Worm (Caenorhabditis elegans) whole organism, L4 larva: ENCODE data around the gene cgr-1.

Source experiments
- D1046.2 ChIP-seq: fragments of 200-800 bp; sonication (Bioruptor generic); IDR thresholded peaks from 2 replicates; pipeline ENCODE4 v1.3.6; 2022; ENCODE audit warnings: missing genetic modification characterization, missing compliant biosample characterization
- F10B5.3 ChIP-seq: sonication (generic microtip); optimal IDR thresholded peaks from 2 replicates; lab custom pipeline; 2016; ENCODE audit warnings: mild to moderate bottlenecking, missing genetic modification characterization, missing compliant biosample characterization
- F37D6.2 ChIP-seq: sonication (generic microtip); optimal IDR thresholded peaks from 2 replicates; lab custom pipeline; 2016; ENCODE audit warnings: mild to moderate bottlenecking, missing genetic modification characterization, missing compliant biosample characterization
- F49E8.2 ChIP-seq: sonication (generic microtip); optimal IDR thresholded peaks from 2 replicates; lab custom pipeline; 2016; ENCODE audit warnings: missing compliant biosample characterization, mild to moderate bottlenecking, missing genetic modification characterization, borderline replicate concordance
- T20F7.1 ChIP-seq: fragments of 200-800 bp; sonication (Bioruptor generic); optimal IDR thresholded peaks from 2 replicates; lab custom pipeline; 2018; ENCODE audit warnings: mild to moderate bottlenecking, missing genetic modification characterization, missing compliant biosample characterization
- T26A8.4 ChIP-seq: fragments of 200-800 bp; sonication (Bioruptor generic); IDR thresholded peaks from 2 replicates; pipeline ENCODE4 v1.3.6; 2022; ENCODE audit warnings: missing genetic modification characterization, missing compliant biosample characterization
- Y48G9A.11 ChIP-seq: fragments of 200-800 bp; sonication (Bioruptor generic); IDR thresholded peaks from 2 replicates; pipeline ENCODE4 v1.3.6; 2022; ENCODE audit warnings: missing genetic modification reagents, missing genetic modification characterization, missing compliant biosample characterization
- Y5F2A.4 ChIP-seq: fragments of 200-800 bp; sonication (Bioruptor generic); optimal IDR thresholded peaks from 2 replicates; lab custom pipeline; 2018; ENCODE audit warnings: mild to moderate bottlenecking, missing genetic modification characterization, missing compliant biosample characterization
- Y75B8A.6 ChIP-seq: fragments of 200-800 bp; sonication (Bioruptor generic); IDR thresholded peaks from 2 replicates; pipeline ENCODE4 v1.3.6; 2022; ENCODE audit warnings: missing genetic modification reagents, missing genetic modification characterization, missing compliant biosample characterization
- ZK546.5 ChIP-seq, 2 experiments: sonication (generic microtip); optimal IDR thresholded peaks; 2 replicates each; lab custom pipeline; 2017; ENCODE audit warnings: missing biosample characterization in 2 of 2, missing genetic modification characterization in 2 of 2
- aha-1 ChIP-seq: fragments of 150-350 bp; peaks from one replicate; lab custom pipeline; 2014; ENCODE audit warnings: missing biosample characterization, missing genetic modification characterization
- aly-2 ChIP-seq: sonication (generic microtip); optimal IDR thresholded peaks from 2 replicates; lab custom pipeline; 2018; ENCODE audit warnings: missing biosample characterization, missing genetic modification characterization
- ama-1 ChIP-seq: fragments of 150-350 bp; optimal IDR thresholded peaks from 2 replicates; lab custom pipeline; 2014; ENCODE audit warnings: inconsistent platforms, mixed read lengths
- ceh-44 ChIP-seq: fragments of 200-800 bp; sonication (Bioruptor generic); IDR thresholded peaks from 2 replicates; pipeline ENCODE4 v1.3.6; 2022; ENCODE audit warnings: missing genetic modification reagents, missing genetic modification characterization, missing compliant biosample characterization
- ces-1 ChIP-seq: fragments of 150-350 bp; sonication (generic microtip); optimal IDR thresholded peaks from 4 replicates; lab custom pipeline; 2014; ENCODE audit warnings: missing biosample characterization, missing genetic modification reagents, missing genetic modification characterization
- ctbp-1 ChIP-seq: fragments of 200-800 bp; sonication (Bioruptor generic); IDR thresholded peaks from 2 replicates; pipeline ENCODE4 v1.3.6; 2022; ENCODE audit warnings: missing genetic modification reagents, missing genetic modification characterization, missing compliant biosample characterization
- daf-12 ChIP-seq: fragments of 150-350 bp; optimal IDR thresholded peaks from 2 replicates; lab custom pipeline; 2014; ENCODE audit warnings: missing biosample characterization, missing genetic modification reagents, missing genetic modification characterization
- daf-16 ChIP-seq, 3 experiments: sonication (generic microtip); optimal IDR thresholded peaks; 2 replicates each; lab custom pipeline; 2016 to 2017; ENCODE audit warnings: missing genetic modification characterization in 3 of 3, missing genetic modification reagents in 3 of 3, mild to moderate bottlenecking in 2 of 3, missing compliant biosample characterization in 2 of 3, missing biosample characterization in 1 of 3, moderate library complexity in 1 of 3
- daf-8 ChIP-seq: fragments of 200-800 bp; sonication (Bioruptor generic); IDR thresholded peaks from 2 replicates; pipeline ENCODE4 v1.3.6; 2022; ENCODE audit warnings: missing genetic modification characterization, missing compliant biosample characterization
- dmd-9 ChIP-seq: fragments of 200-800 bp; sonication (Bioruptor generic); IDR thresholded peaks from 2 replicates; pipeline ENCODE4 v1.3.6; 2022; ENCODE audit warnings: missing genetic modification reagents, missing genetic modification characterization, missing compliant biosample characterization
- dve-1 ChIP-seq: sonication (generic microtip); optimal IDR thresholded peaks from 2 replicates; lab custom pipeline; 2017; ENCODE audit warnings: antibody characterized with exemption, mild to moderate bottlenecking, missing genetic modification characterization, missing compliant biosample characterization; ENCODE audit not compliant: insufficient read depth
- fos-1 ChIP-seq: fragments of 150-350 bp; optimal IDR thresholded peaks from 2 replicates; lab custom pipeline; 2014; ENCODE audit warnings: missing biosample characterization, missing genetic modification characterization
- hif-1 ChIP-seq, 2 experiments: sonication (generic microtip); optimal IDR thresholded peaks; 2 replicates each; lab custom pipeline; 2016 to 2017; ENCODE audit warnings: missing compliant biosample characterization in 2 of 2, missing genetic modification characterization in 2 of 2, missing genetic modification reagents in 2 of 2, missing genotype in 2 of 2, mild to moderate bottlenecking in 1 of 2
- lin-1 ChIP-seq: fragments of 200-800 bp; sonication (Bioruptor generic); IDR thresholded peaks from 2 replicates; pipeline ENCODE4 v1.3.6; 2022; ENCODE audit warnings: missing genetic modification reagents, missing genetic modification characterization, missing compliant biosample characterization
- lin-13 ChIP-seq: fragments of 150-350 bp; optimal IDR thresholded peaks from 2 replicates; lab custom pipeline; 2014; ENCODE audit warnings: missing biosample characterization, missing genetic modification reagents, missing genetic modification characterization
- lin-15B ChIP-seq: fragments of 150-350 bp; sonication (generic microtip); optimal IDR thresholded peaks from 3 replicates; lab custom pipeline; 2014; ENCODE audit warnings: missing biosample characterization, missing genetic modification characterization
- lin-29 ChIP-seq: fragments of 200-800 bp; sonication (Bioruptor generic); IDR thresholded peaks from 2 replicates; pipeline ENCODE4 v1.3.6; 2022; ENCODE audit warnings: missing genetic modification reagents, missing genetic modification characterization, missing compliant biosample characterization
- lin-38 ChIP-seq: fragments of 200-800 bp; sonication (Bioruptor generic); IDR thresholded peaks from 2 replicates; pipeline ENCODE4 v1.3.6; 2022; ENCODE audit warnings: missing genetic modification reagents, missing genetic modification characterization, missing compliant biosample characterization
- lin-39 ChIP-seq: fragments of 150-350 bp; optimal IDR thresholded peaks from 2 replicates; lab custom pipeline; 2014; ENCODE audit warnings: missing biosample characterization, missing genetic modification reagents, missing genetic modification characterization
- madf-5 ChIP-seq, 2 experiments: fragments of 200-800 bp; sonication (Bioruptor generic); IDR thresholded peaks; 2 replicates each; pipeline ENCODE4 v1.3.6; 2022; ENCODE audit warnings: missing compliant biosample characterization in 2 of 2, missing genetic modification characterization in 2 of 2
- madf-9 ChIP-seq: fragments of 200-800 bp; sonication (Bioruptor generic); conservative IDR thresholded peaks from 2 replicates; pipeline ENCODE4 v1.3.6; 2022; ENCODE audit warnings: missing genetic modification reagents, missing genetic modification characterization, missing compliant biosample characterization
- mdl-1 ChIP-seq, 2 experiments: fragments of 150-350 bp in 1 of 2; sonication (generic microtip) in 1 of 2; optimal IDR thresholded peaks; 2 replicates each; lab custom pipeline; 2014 to 2017; ENCODE audit warnings: missing biosample characterization in 2 of 2, missing genetic modification characterization in 2 of 2
- mes-2 ChIP-seq: sonication (generic microtip); optimal IDR thresholded peaks from 2 replicates; lab custom pipeline; 2016; ENCODE audit warnings: missing genotype, mild to moderate bottlenecking, missing genetic modification characterization, missing compliant biosample characterization; ENCODE audit not compliant: poor library complexity, severe bottlenecking
- nhr-237 ChIP-seq: sonication (generic microtip); optimal IDR thresholded peaks from 2 replicates; lab custom pipeline; 2017; ENCODE audit warnings: missing biosample characterization, missing genetic modification characterization
- nhr-41 ChIP-seq: fragments of 200-800 bp; sonication (Bioruptor generic); IDR thresholded peaks from 2 replicates; pipeline ENCODE4 v1.3.6; 2022; ENCODE audit warnings: missing genetic modification reagents, missing genetic modification characterization, missing compliant biosample characterization
- nhr-48 ChIP-seq: sonication (generic microtip); optimal IDR thresholded peaks from 2 replicates; lab custom pipeline; 2016; ENCODE audit warnings: mild to moderate bottlenecking, missing genetic modification characterization, missing compliant biosample characterization
- nhr-6 ChIP-seq: fragments of 150-350 bp; optimal IDR thresholded peaks from 2 replicates; lab custom pipeline; 2014; ENCODE audit warnings: missing biosample characterization, missing genetic modification characterization
- pqm-1 ChIP-seq: sonication (generic microtip); optimal IDR thresholded peaks from 2 replicates; lab custom pipeline; 2017; ENCODE audit warnings: missing biosample characterization, missing genetic modification characterization
- rbr-2 ChIP-seq: sonication (generic microtip); optimal IDR thresholded peaks from 2 replicates; lab custom pipeline; 2016; ENCODE audit warnings: missing genotype, missing genetic modification characterization, missing compliant biosample characterization
- sdz-12 ChIP-seq: fragments of 200-800 bp; sonication (Bioruptor generic); optimal IDR thresholded peaks from 2 replicates; lab custom pipeline; 2018; ENCODE audit warnings: mild to moderate bottlenecking, missing genetic modification characterization, missing compliant biosample characterization
- set-16 ChIP-seq: fragments of 200-800 bp; sonication (Bioruptor generic); IDR thresholded peaks from 2 replicates; pipeline ENCODE4 v1.3.6; 2022; ENCODE audit warnings: missing genetic modification reagents, missing genetic modification characterization, missing compliant biosample characterization
- snpc-1.2 ChIP-seq: fragments of 200-800 bp; sonication (Bioruptor generic); IDR thresholded peaks from 2 replicates; pipeline ENCODE4 v1.3.6; 2022; ENCODE audit warnings: missing genetic modification reagents, missing genetic modification characterization, missing compliant biosample characterization
- spr-1 ChIP-seq: sonication (generic microtip); optimal IDR thresholded peaks from 2 replicates; lab custom pipeline; 2016; ENCODE audit warnings: mild to moderate bottlenecking, missing genetic modification characterization, missing compliant biosample characterization
- tag-97 ChIP-seq: fragments of 200-800 bp; sonication (Bioruptor generic); IDR thresholded peaks from 2 replicates; pipeline ENCODE4 v1.3.6; 2022; ENCODE audit warnings: missing genetic modification characterization, missing compliant biosample characterization
- unc-39 ChIP-seq: sonication (generic microtip); optimal IDR thresholded peaks from 2 replicates; lab custom pipeline; 2017; ENCODE audit warnings: missing biosample characterization, missing genetic modification characterization
- unc-62 ChIP-seq, 3 experiments: fragments of 150-350 bp in 1 of 3; sonication (generic microtip); optimal IDR thresholded peaks in 2 of 3; peaks in 1 of 3; 1 replicate in 1 of 3; 2 replicates in 2 of 3; lab custom pipeline; 2014 to 2017; ENCODE audit warnings: missing biosample characterization in 3 of 3, missing genetic modification characterization in 3 of 3, missing genetic modification reagents in 3 of 3, missing genotype in 1 of 3
- vab-7 ChIP-seq: fragments of 200-800 bp; sonication (Bioruptor generic); IDR thresholded peaks from 2 replicates; pipeline ENCODE4 v1.3.6; 2022; ENCODE audit warnings: missing genetic modification reagents, missing genetic modification characterization, missing compliant biosample characterization
- zag-1 ChIP-seq: fragments of 150-350 bp; optimal IDR thresholded peaks from 2 replicates; lab custom pipeline; 2014; ENCODE audit warnings: missing biosample characterization, missing genetic modification characterization
- zfp-3 ChIP-seq: fragments of 200-800 bp; sonication (Bioruptor generic); conservative IDR thresholded peaks from 2 replicates; pipeline ENCODE4 v1.3.6; 2022; ENCODE audit warnings: missing genetic modification reagents, missing genetic modification characterization, missing compliant biosample characterization
- zip-2 ChIP-seq: fragments of 150-350 bp; optimal IDR thresholded peaks from 2 replicates; lab custom pipeline; 2014; ENCODE audit warnings: missing biosample characterization, missing genetic modification characterization
- ztf-7 ChIP-seq: fragments of 150-350 bp; optimal IDR thresholded peaks from 2 replicates; lab custom pipeline; 2014; ENCODE audit warnings: missing biosample characterization, missing genetic modification characterization

Gene cgr-1

ce11 chrX:3631550-3631949 is 31.3 kb upstream of the cgr-1 start (continued):
- TF ChIP-seq snpc-1.2, result peak; percentile 13; the same call in 1 of the 2 replicates
- TF ChIP-seq nhr-41 (GFP tag; lab: Robert Waterston, UW), result peak; percentile 53; the same call in 1 of the 2 replicates
- no peak for TF ChIP-seq lin-1 (GFP tag; lab: Robert Waterston, UW)
- no peak for TF ChIP-seq rbr-2 (tag; lab: Kevin White, UChicago)
- TF ChIP-seq daf-8 (GFP tag; lab: Robert Waterston, UW), result no peak
- TF ChIP-seq dve-1, result no peak
- TF ChIP-seq spr-1, result no peak
- no peak for TF ChIP-seq nhr-6 (tag; lab: Kevin White, UChicago)
- no peak for TF ChIP-seq F10B5.3
- TF ChIP-seq ces-1 (GFP tag; lab: Kevin White, UChicago), result no peak
- TF ChIP-seq Y48G9A.11 (GFP tag; lab: Robert Waterston, UW), result peak; percentile 56
- TF ChIP-seq ctbp-1 (GFP tag; lab: Robert Waterston, UW), result no peak
- TF ChIP-seq mdl-1 (tag; optimal IDR thresholded peaks at IDR 0.05; lab: Kevin White, UChicago), result no peak
- TF ChIP-seq unc-39 (tag; lab: Kevin White, UChicago), result no peak
- TF ChIP-seq lin-38 (GFP tag; lab: Robert Waterston, UW), result no peak
- no peak for TF ChIP-seq set-16
- peak; percentile 49 for TF ChIP-seq vab-7
- no peak for TF ChIP-seq ZK546.5 (tag; optimal IDR thresholded peaks at IDR 0.05; lab: Kevin White, UChicago)
- TF ChIP-seq daf-16 (GFP tag; optimal IDR thresholded peaks at IDR 0.05; lab: Kevin White, UChicago), result no peak
- no peak for TF ChIP-seq daf-16 (tag; optimal IDR thresholded peaks at IDR 0.05; lab: Kevin White, UChicago)
- TF ChIP-seq nhr-48, result no peak
- no peak for TF ChIP-seq F49E8.2 (tag; lab: Kevin White, UChicago)
- no peak for TF ChIP-seq zag-1 (tag; lab: Kevin White, UChicago)
- no peak for TF ChIP-seq lin-13 (GFP tag; lab: Kevin White, UChicago)
- no peak for TF ChIP-seq daf-12 (tag; lab: Kevin White, UChicago)
- TF ChIP-seq lin-29, result no peak
- TF ChIP-seq fos-1, result no peak
- TF ChIP-seq T26A8.4 (GFP tag; lab: Robert Waterston, UW), result no peak
- no peak for TF ChIP-seq hif-1 (tag; optimal IDR thresholded peaks at IDR 0.05; lab: Kevin White, UChicago)
- TF ChIP-seq F37D6.2 (tag; lab: Kevin White, UChicago), result no peak
- TF ChIP-seq zfp-3, result no peak
- peak; percentile 79; the same call in 1 of the 2 replicates for TF ChIP-seq D1046.2 (GFP tag; lab: Robert Waterston, UW)
- TF ChIP-seq T20F7.1 (GFP tag; lab: Kevin White, UChicago), result no peak
- no peak for TF ChIP-seq pqm-1 (tag; lab: Kevin White, UChicago)
- no peak for TF ChIP-seq mes-2 (tag; lab: Kevin White, UChicago)
- TF ChIP-seq lin-39 (tag; lab: Kevin White, UChicago), result no peak
- TF ChIP-seq lin-15B (tag; lab: Kevin White, UChicago), result no peak
- TF ChIP-seq Y5F2A.4 (GFP tag; lab: Kevin White, UChicago), result no peak
- no peak for TF ChIP-seq sdz-12 (GFP tag; lab: Kevin White, UChicago)
- no peak for TF ChIP-seq ztf-7
- no peak for TF ChIP-seq zip-2 (tag; lab: Kevin White, UChicago)
- no peak for TF ChIP-seq nhr-237 (tag; lab: Kevin White, UChicago)
- TF ChIP-seq tag-97 (GFP tag; lab: Robert Waterston, UW), result peak; percentile 47; the same call in 1 of the 2 replicates
- TF ChIP-seq dmd-9, result no peak
- TF ChIP-seq ceh-44 (GFP tag; lab: Robert Waterston, UW), result peak; percentile 7; the same call in 1 of the 2 replicates
- TF ChIP-seq aha-1 (tag; lab: Kevin White, UChicago), result no peak
- no peak for TF ChIP-seq ama-1 (lab: Kevin White, UChicago)
- TF ChIP-seq madf-5 (GFP tag; IDR thresholded peaks at IDR 0.05; lab: Robert Waterston, UW), result peak in 1 of 2 experiments; percentile 56; a peak in 1 of 4 replicates
- no peak for TF ChIP-seq aly-2 (tag; lab: Kevin White, UChicago)
- no peak for TF ChIP-seq unc-62 (GFP tag; optimal IDR thresholded peaks at IDR 0.05 in 1 of 2; lab: Kevin White, UChicago)
- TF ChIP-seq unc-62 (tag; optimal IDR thresholded peaks at IDR 0.05; lab: Kevin White, UChicago), result no peak
- peak; percentile 77; the same call in 1 of the 2 replicates for TF ChIP-seq Y75B8A.6 (GFP tag; lab: Robert Waterston, UW)
- no peak; the same call in 1 of the 2 replicates for TF ChIP-seq madf-9 (GFP tag; lab: Robert Waterston, UW)
